Worm (Caenorhabditis elegans): ENCODE results near the gene C03B1.3.

Gene C03B1.3

DNA sequence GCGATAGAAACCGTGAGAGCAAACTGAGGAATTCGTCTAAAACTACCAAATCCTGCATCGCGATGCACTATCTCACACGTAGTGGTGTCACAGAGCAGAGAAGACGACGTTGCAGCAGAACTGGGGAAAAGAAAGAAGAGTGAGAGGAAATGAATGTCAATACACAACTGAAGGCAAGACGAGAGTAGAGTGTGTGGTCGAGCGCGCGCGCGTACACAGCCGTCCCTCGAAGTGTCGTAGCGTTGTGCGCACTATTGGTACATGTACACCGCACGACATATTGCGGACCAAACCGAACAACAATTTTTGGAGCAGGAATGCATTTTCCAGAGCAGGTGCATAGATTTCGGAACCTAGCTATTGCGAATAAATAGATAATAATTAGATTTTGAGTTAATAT is 12.5 kb downstream of the C03B1.3 start (continued):
- TF ChIP-seq ets-4 (GFP tag; optimal IDR thresholded peaks at IDR 0.05), result peak; percentile 39
- no peak for TF ChIP-seq lin-54 (GFP tag; optimal IDR thresholded peaks at IDR 0.05)
- peak; percentile 23; the same call in 1 of the 2 replicates for TF ChIP-seq egrh-3 (GFP tag; IDR thresholded peaks at IDR 0.05)
- no peak for TF ChIP-seq zim-3 (tag; optimal IDR thresholded peaks at IDR 0.05)
- peak; percentile 23 for TF ChIP-seq chd-7 (tag; optimal IDR thresholded peaks at IDR 0.05)
- TF ChIP-seq sptf-2 (GFP tag; optimal IDR thresholded peaks at IDR 0.05), result no peak
- TF ChIP-seq ceh-27 (GFP tag; optimal IDR thresholded peaks at IDR 0.05), result peak; percentile 75
- TF ChIP-seq mcd-1 (GFP tag; IDR thresholded peaks at IDR 0.05), result 0 out of 2 replicates have a peak, but pooled peaks have one; percentile 34
- TF ChIP-seq F22D6.2 (tag; optimal IDR thresholded peaks at IDR 0.05), result no peak
- TF ChIP-seq ztf-26 (tag; optimal IDR thresholded peaks at IDR 0.05), result no peak

DNA sequence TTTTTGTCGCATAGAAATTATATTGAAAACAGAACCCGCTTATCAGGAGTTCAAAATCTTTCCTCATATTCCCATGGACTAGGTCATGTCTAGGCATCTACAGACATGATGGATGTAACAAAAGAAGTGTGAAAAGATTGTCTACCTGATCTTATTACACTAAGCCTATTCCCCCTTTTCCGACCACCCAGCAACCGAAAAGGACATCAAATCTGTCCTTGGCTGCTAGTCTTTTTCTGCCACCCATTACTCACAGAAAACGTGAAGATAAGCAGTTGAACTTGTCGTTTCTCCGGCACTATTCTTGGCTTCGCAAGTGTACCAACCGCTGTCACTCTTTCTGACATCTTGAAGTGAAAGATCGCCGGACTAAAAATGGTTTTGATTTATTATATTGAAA is 17.1 kb downstream of the C03B1.3 start:
- no peak for TF ChIP-seq cebp-1 (GFP tag; IDR thresholded peaks at IDR 0.05)
- no peak for TF ChIP-seq cebp-1 (tag; optimal IDR thresholded peaks at IDR 0.05)
- TF ChIP-seq ceh-40 (GFP tag; IDR thresholded peaks at IDR 0.05), result no peak
- TF ChIP-seq mxl-1 (tag; optimal IDR thresholded peaks at IDR 0.05), result no peak

DNA sequence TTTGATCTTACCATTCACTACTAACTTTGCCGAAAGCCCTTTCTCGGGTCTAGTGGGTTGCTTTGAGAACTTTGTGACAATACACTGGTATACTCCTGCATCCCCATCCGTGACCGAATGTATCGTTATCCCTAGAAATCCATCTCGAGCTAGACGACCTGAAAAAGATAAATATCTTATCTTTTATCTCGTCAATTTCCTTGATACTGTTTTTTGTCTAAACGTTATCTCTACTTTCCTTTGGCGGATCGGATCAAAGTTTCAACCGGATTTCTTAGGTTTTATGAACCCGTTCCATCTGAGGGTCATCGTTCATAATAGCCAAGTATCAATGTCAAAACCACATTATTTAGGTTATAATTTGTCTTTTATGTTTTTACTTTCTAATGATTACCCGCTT is 18.7 kb downstream of the C03B1.3 start:
- TF ChIP-seq fkh-3 (tag; optimal IDR thresholded peaks at IDR 0.05) (no peak), mxl-1 (tag; optimal IDR thresholded peaks at IDR 0.05) (no peak), K12H6.12 (tag; optimal IDR thresholded peaks at IDR 0.05) (no peak), pha-4 (tag; optimal IDR thresholded peaks at IDR 0.05) (no peak), chd-7 (tag; optimal IDR thresholded peaks at IDR 0.05) (no peak), nhr-90 (tag; optimal IDR thresholded peaks at IDR 0.05) (no peak), sdz-38 (tag; optimal IDR thresholded peaks at IDR 0.05) (no peak), ztf-18 (tag; optimal IDR thresholded peaks at IDR 0.05) (no peak), rpc-1 (optimal IDR thresholded peaks at IDR 0.05) (no peak), rpc-1 (tag; optimal IDR thresholded peaks at IDR 0.05) (no peak), B0019.2 (GFP tag; conservative IDR thresholded peaks at IDR 0.05) (no peak), die-1 (tag; optimal IDR thresholded peaks at IDR 0.05) (no peak), him-1 (tag; optimal IDR thresholded peaks at IDR 0.05) (no peak), hmg-20 (GFP tag; IDR thresholded peaks at IDR 0.05) (no peak), pbrm-1 (GFP tag; IDR thresholded peaks at IDR 0.05) (no peak)

DNA sequence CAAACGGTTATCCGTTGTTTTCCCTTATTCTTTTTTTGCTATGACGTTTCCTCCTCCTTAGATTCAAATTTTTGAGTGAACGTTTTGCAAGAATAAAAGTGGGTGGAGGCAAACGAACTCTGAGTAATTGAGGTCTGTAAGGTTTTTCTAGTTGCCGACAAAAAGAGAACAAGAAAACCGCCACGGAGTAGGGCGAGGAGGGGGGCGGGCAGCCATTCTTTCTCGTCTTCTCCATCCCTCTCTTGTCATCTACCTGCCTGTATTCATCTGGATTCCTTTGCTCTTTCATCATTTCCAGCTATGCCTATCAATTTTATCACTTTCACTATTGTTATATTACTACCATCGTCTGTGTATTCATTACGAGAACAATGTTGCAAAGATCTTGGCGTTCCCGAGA is 19.4 kb downstream of the C03B1.3 start, which contains the start of gene igdb-3:
Gene igdb-3, plus strand, starts transcription at position 301 of the 400 bp plus-strand sequence.
- TF ChIP-seq lin-35 (GFP tag; optimal IDR thresholded peaks at IDR 0.05) (no peak), ekl-4 (GFP tag; IDR thresholded peaks at IDR 0.05) (no peak), sptf-2 (GFP tag; optimal IDR thresholded peaks at IDR 0.05) (no peak), F57A8.1 (GFP tag; optimal IDR thresholded peaks at IDR 0.05) (no peak), ztf-25 (GFP tag; IDR thresholded peaks at IDR 0.05) (no peak), rcor-1 (GFP tag; IDR thresholded peaks at IDR 0.05) (no peak), repo-1 (tag; optimal IDR thresholded peaks at IDR 0.05) (no peak)

DNA sequence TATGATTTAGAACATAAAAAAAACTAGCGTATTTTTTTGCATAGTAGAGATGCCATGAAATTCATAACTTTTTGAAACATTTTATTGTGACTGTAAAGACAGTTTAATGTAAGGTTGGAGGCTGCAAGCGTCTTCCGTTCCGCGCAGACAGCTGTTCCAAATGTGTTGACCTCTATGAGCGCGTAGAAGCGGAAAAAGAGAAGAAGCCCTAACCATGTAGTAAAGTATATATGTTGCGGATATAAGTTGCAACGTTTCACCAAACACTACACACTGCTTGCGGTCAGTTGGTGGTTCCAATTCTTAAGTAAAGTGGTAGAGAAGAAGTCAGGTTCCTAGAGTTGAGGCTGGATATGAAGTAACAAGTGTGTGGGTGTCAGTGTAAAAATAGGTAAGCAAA is 22.8 kb downstream of the C03B1.3 start:
- TF ChIP-seq madf-8 (GFP tag; conservative IDR thresholded peaks at IDR 0.05) (no peak), ztf-22 (GFP tag; optimal IDR thresholded peaks at IDR 0.05) (no peak), akir-1 (GFP tag; optimal IDR thresholded peaks at IDR 0.05) (no peak), athp-1 (tag; optimal IDR thresholded peaks at IDR 0.05) (no peak), Y67H2A.10 (GFP tag; conservative IDR thresholded peaks at IDR 0.05) (no peak), nfyb-1 (GFP tag; IDR thresholded peaks at IDR 0.05) (no peak), let-607 (tag; optimal IDR thresholded peaks at IDR 0.05) (no peak), C06A6.2 (GFP tag; conservative IDR thresholded peaks at IDR 0.05) (no peak), snpc-4 (GFP tag; optimal IDR thresholded peaks at IDR 0.05) (no peak), snpc-4 (tag; optimal IDR thresholded peaks at IDR 0.05) (no peak), rec-8 (tag; optimal IDR thresholded peaks at IDR 0.05) (no peak)
